Fruit fly (Drosophila melanogaster) whole organism, embryonic: Measurements from ENCODE around the gene Taf2.

Experiments used
- Antp ChIP-seq: fragments of 200-800 bp; sonication (Bioruptor generic); optimal IDR thresholded peaks from 3 replicates; lab custom pipeline; 2016; ENCODE audit warnings: missing biosample characterization, missing genetic modification characterization
- C15 ChIP-seq: fragments of 200-800 bp; sonication (Bioruptor generic); IDR thresholded peaks from 3 replicates; pipeline ENCODE4 v1.3.6; 2022; ENCODE audit warnings: missing biosample characterization, missing genetic modification characterization
- CG10959 ChIP-seq: fragments of 200-800 bp; sonication (Bioruptor generic); IDR thresholded peaks from 2 replicates; pipeline ENCODE4 v1.3.6; 2022; ENCODE audit warnings: missing biosample characterization, missing genetic modification characterization
- CG12104 ChIP-seq: fragments of 200-800 bp; sonication (Bioruptor generic); optimal IDR thresholded peaks from 3 replicates; lab custom pipeline; 2016; ENCODE audit warnings: missing biosample characterization, missing genetic modification characterization
- CG12236 ChIP-seq: fragments of 200-800 bp; sonication (Bioruptor generic); optimal IDR thresholded peaks from 2 replicates; lab custom pipeline; 2016; ENCODE audit warnings: missing biosample characterization, missing genetic modification characterization
- CG12769 ChIP-seq: fragments of 200-800 bp; sonication (Bioruptor generic); optimal IDR thresholded peaks from 2 replicates; lab custom pipeline; 2019; ENCODE audit warnings: missing biosample characterization, mild to moderate bottlenecking, missing genetic modification characterization, moderate library complexity
- CG13123 ChIP-seq: fragments of 200-800 bp; sonication (Bioruptor generic); optimal IDR thresholded peaks from 2 replicates; lab custom pipeline; 2016; ENCODE audit warnings: missing biosample characterization, missing genetic modification characterization
- CG15269 ChIP-seq: fragments of 200-800 bp; sonication (Bioruptor generic); optimal IDR thresholded peaks from 2 replicates; lab custom pipeline; 2018; ENCODE audit warnings: missing biosample characterization, mild to moderate bottlenecking, missing genetic modification characterization, moderate library complexity
- CG15514 ChIP-seq: fragments of 200-800 bp; sonication (Bioruptor generic); optimal IDR thresholded peaks from 3 replicates; lab custom pipeline; 2017; ENCODE audit warnings: missing biosample characterization, missing genetic modification characterization, mild to moderate bottlenecking, moderate library complexity, missing genetic modification reagents
- CG17385 ChIP-seq: fragments of 200-800 bp; sonication (Bioruptor generic); optimal IDR thresholded peaks from 3 replicates; lab custom pipeline; 2018; ENCODE audit warnings: missing biosample characterization, mild to moderate bottlenecking, missing genetic modification characterization
- CG30020 ChIP-seq: fragments of 200-800 bp; optimal IDR thresholded peaks from 2 replicates; lab custom pipeline; 2019; ENCODE audit warnings: missing biosample characterization, mild to moderate bottlenecking, missing genetic modification characterization, moderate library complexity
- CG31388 ChIP-seq: fragments of 200-800 bp; sonication (Bioruptor generic); optimal IDR thresholded peaks from 2 replicates; lab custom pipeline; 2016; ENCODE audit warnings: missing biosample characterization, missing genetic modification characterization
- CG3163 ChIP-seq: fragments of 200-800 bp; sonication (Bioruptor generic); optimal IDR thresholded peaks from 3 replicates; lab custom pipeline; 2016; ENCODE audit warnings: missing biosample characterization, missing genetic modification characterization
- CG32772 ChIP-seq: fragments of 200-800 bp; sonication (Bioruptor generic); IDR thresholded peaks from 2 replicates; pipeline ENCODE4 v1.3.6; 2022; ENCODE audit warnings: missing biosample characterization, missing genetic modification characterization
- CG4328 ChIP-seq: fragments of 200-800 bp; sonication (Bioruptor generic); optimal IDR thresholded peaks from 3 replicates; lab custom pipeline; 2017; ENCODE audit warnings: missing biosample characterization, missing genetic modification reagents, missing genetic modification characterization
- CG4730 ChIP-seq: fragments of 200-800 bp; sonication (Bioruptor generic); IDR thresholded peaks from 2 replicates; pipeline ENCODE4 v1.3.6; 2022; ENCODE audit warnings: missing biosample characterization, missing genetic modification characterization
- CG5953 ChIP-seq: fragments of 200-800 bp; sonication (Bioruptor generic); IDR thresholded peaks from 2 replicates; pipeline ENCODE4 v1.3.6; 2022; ENCODE audit warnings: missing biosample characterization, missing genetic modification characterization
- CG6689 ChIP-seq: fragments of 200-800 bp; sonication (Bioruptor generic); IDR thresholded peaks from 2 replicates; pipeline ENCODE4 v1.3.6; 2022; ENCODE audit warnings: missing biosample characterization, missing genetic modification characterization
- CG7839 ChIP-seq: fragments of 200-800 bp; sonication (Bioruptor generic); optimal IDR thresholded peaks from 3 replicates; lab custom pipeline; 2018; ENCODE audit warnings: missing biosample characterization, mild to moderate bottlenecking, missing genetic modification characterization, moderate library complexity
- CG7987 ChIP-seq: fragments of 200-800 bp; sonication (Bioruptor generic); optimal IDR thresholded peaks from 2 replicates; lab custom pipeline; 2018; ENCODE audit warnings: missing biosample characterization, mild to moderate bottlenecking, missing genetic modification characterization, moderate library complexity
- CG8290 ChIP-seq, 3 experiments: fragments of 200-800 bp; sonication (Bioruptor generic); optimal IDR thresholded peaks; 2 replicates each; lab custom pipeline; 2016 to 2019; ENCODE audit warnings: missing biosample characterization in 3 of 3, missing genetic modification characterization in 3 of 3, mild to moderate bottlenecking in 2 of 3, moderate library complexity in 1 of 3
- CG9797 ChIP-seq: fragments of 200-800 bp; sonication (Bioruptor generic); optimal IDR thresholded peaks from 3 replicates; lab custom pipeline; 2018; ENCODE audit warnings: missing biosample characterization, mild to moderate bottlenecking, missing genetic modification characterization
- CTCF ChIP-seq: fragments of 200-800 bp; sonication (Bioruptor generic); optimal IDR thresholded peaks from 2 replicates; lab custom pipeline; 2017; ENCODE audit warnings: missing biosample characterization, mild to moderate bottlenecking, missing genetic modification characterization, moderate library complexity
- Camta ChIP-seq: fragments of 200-800 bp; sonication (Bioruptor generic); optimal IDR thresholded peaks from 2 replicates; lab custom pipeline; 2016; ENCODE audit warnings: missing biosample characterization, missing genetic modification characterization
- HLHmδ ChIP-seq: fragments of 200-800 bp; sonication (Bioruptor generic); optimal IDR thresholded peaks from 2 replicates; lab custom pipeline; 2018; ENCODE audit warnings: missing biosample characterization, mild to moderate bottlenecking, missing genetic modification characterization, moderate library complexity
- HmgZ ChIP-seq: fragments of 200-800 bp; sonication (Bioruptor generic); optimal IDR thresholded peaks from 2 replicates; lab custom pipeline; 2018; ENCODE audit warnings: missing biosample characterization, mild to moderate bottlenecking, missing genetic modification characterization
- Hsf ChIP-seq: fragments of 200-800 bp; sonication (Bioruptor generic); optimal IDR thresholded peaks from 3 replicates; lab custom pipeline; 2016; ENCODE audit warnings: missing biosample characterization, missing genetic modification characterization
- NK7.1 ChIP-seq: fragments of 200-800 bp; sonication (Bioruptor generic); optimal IDR thresholded peaks from 3 replicates; lab custom pipeline; 2016; ENCODE audit warnings: missing biosample characterization, missing genetic modification characterization
- Scr ChIP-seq: fragments of 200-800 bp; sonication (Bioruptor generic); IDR thresholded peaks from 2 replicates; pipeline ENCODE4 v1.3.6; 2022; ENCODE audit warnings: missing biosample characterization, missing genetic modification characterization; ENCODE audit not compliant: partially characterized antibody
- Sry-δ ChIP-seq: fragments of 200-800 bp; sonication (Bioruptor generic); optimal IDR thresholded peaks from 2 replicates; lab custom pipeline; 2016; ENCODE audit warnings: missing biosample characterization, missing genetic modification characterization
- Stat92E ChIP-seq, 3 experiments: fragments of >200 bp in 2 of 3; fragments of 200-800 bp in 1 of 3; sonication (Bioruptor generic) in 1 of 3; optimal IDR thresholded peaks; 2 replicates each; lab custom pipeline; 2017 to 2019; ENCODE audit warnings: missing biosample characterization in 3 of 3, missing genetic modification characterization in 3 of 3, mild to moderate bottlenecking in 1 of 3, moderate library complexity in 1 of 3
- Trl ChIP-seq, 3 experiments: fragments of >200 bp in 2 of 3; fragments of 200-800 bp in 1 of 3; sonication (Bioruptor generic) in 1 of 3; optimal IDR thresholded peaks; 2 replicates in 1 of 3; 3 replicates in 2 of 3; lab custom pipeline; 2016 to 2017; ENCODE audit warnings: missing biosample characterization in 1 of 3, missing genetic modification characterization in 1 of 3
- ash1 ChIP-seq: fragments of 200-800 bp; sonication (Bioruptor generic); optimal IDR thresholded peaks from 2 replicates; lab custom pipeline; 2018; ENCODE audit warnings: missing biosample characterization, mild to moderate bottlenecking, missing genetic modification characterization
- bbx ChIP-seq: fragments of 200-800 bp; sonication (Bioruptor generic); IDR thresholded peaks from 2 replicates; pipeline ENCODE4 v1.3.6; 2022; ENCODE audit warnings: missing biosample characterization, missing genetic modification characterization; ENCODE audit not compliant: partially characterized antibody
- btn ChIP-seq: fragments of 200-800 bp; sonication (Bioruptor generic); optimal IDR thresholded peaks from 2 replicates; lab custom pipeline; 2016; ENCODE audit warnings: missing biosample characterization, missing genetic modification characterization
- dimm ChIP-seq: fragments of 200-800 bp; sonication (Bioruptor generic); IDR thresholded peaks from 2 replicates; pipeline ENCODE4 v1.3.6; 2022; ENCODE audit warnings: missing biosample characterization, missing genetic modification characterization
- eyg ChIP-seq: fragments of 200-800 bp; sonication (Bioruptor generic); optimal IDR thresholded peaks from 3 replicates; lab custom pipeline; 2016; ENCODE audit warnings: missing biosample characterization, missing genetic modification characterization
- gem ChIP-seq: fragments of 200-800 bp; sonication (Bioruptor generic); optimal IDR thresholded peaks from 2 replicates; lab custom pipeline; 2019; ENCODE audit warnings: missing biosample characterization, mild to moderate bottlenecking, missing genetic modification characterization, moderate library complexity
- gro ChIP-seq: fragments of 200-800 bp; sonication (Bioruptor generic); optimal IDR thresholded peaks from 2 replicates; lab custom pipeline; 2016; ENCODE audit warnings: missing biosample characterization, missing genetic modification characterization
- gsb ChIP-seq: fragments of 200-800 bp; sonication (Bioruptor generic); IDR thresholded peaks from 2 replicates; pipeline ENCODE4 v1.3.6; 2022; ENCODE audit warnings: missing biosample characterization, missing genetic modification characterization
- lilli ChIP-seq: fragments of 200-800 bp; sonication (Bioruptor generic); optimal IDR thresholded peaks from 3 replicates; lab custom pipeline; 2016; ENCODE audit warnings: missing biosample characterization, missing genetic modification characterization
- nerfin-2 ChIP-seq: fragments of 200-800 bp; sonication (Bioruptor generic); IDR thresholded peaks from 2 replicates; pipeline ENCODE4 v1.3.6; 2022; ENCODE audit warnings: missing biosample characterization, missing genetic modification characterization; ENCODE audit not compliant: partially characterized antibody
- salm ChIP-seq: fragments of 200-800 bp; sonication (Bioruptor generic); optimal IDR thresholded peaks from 2 replicates; lab custom pipeline; 2018; ENCODE audit warnings: missing biosample characterization, mild to moderate bottlenecking, missing genetic modification characterization
- sd ChIP-seq: fragments of 200-800 bp; sonication (Bioruptor generic); optimal IDR thresholded peaks from 3 replicates; lab custom pipeline; 2018; ENCODE audit warnings: missing biosample characterization, mild to moderate bottlenecking, missing genetic modification characterization, moderate library complexity
- sens ChIP-seq: fragments of 200-800 bp; sonication (Bioruptor generic); peaks from one replicate; lab custom pipeline; 2016; ENCODE audit warnings: missing biosample characterization, missing genetic modification characterization
- sr ChIP-seq: fragments of 200-800 bp; sonication (Bioruptor generic); IDR thresholded peaks from 3 replicates; pipeline ENCODE4 v1.3.6; 2022; ENCODE audit warnings: missing biosample characterization, missing genetic modification characterization
- stc ChIP-seq: fragments of 200-800 bp; sonication (Bioruptor generic); IDR thresholded peaks from 2 replicates; pipeline ENCODE4 v1.3.6; 2022; ENCODE audit warnings: missing biosample characterization, missing genetic modification characterization
- toy ChIP-seq: fragments of 200-800 bp; sonication (Bioruptor generic); IDR thresholded peaks from 2 replicates; pipeline ENCODE4 v1.3.6; 2022; ENCODE audit warnings: missing biosample characterization, missing genetic modification characterization

Taf2 gene

DNA sequence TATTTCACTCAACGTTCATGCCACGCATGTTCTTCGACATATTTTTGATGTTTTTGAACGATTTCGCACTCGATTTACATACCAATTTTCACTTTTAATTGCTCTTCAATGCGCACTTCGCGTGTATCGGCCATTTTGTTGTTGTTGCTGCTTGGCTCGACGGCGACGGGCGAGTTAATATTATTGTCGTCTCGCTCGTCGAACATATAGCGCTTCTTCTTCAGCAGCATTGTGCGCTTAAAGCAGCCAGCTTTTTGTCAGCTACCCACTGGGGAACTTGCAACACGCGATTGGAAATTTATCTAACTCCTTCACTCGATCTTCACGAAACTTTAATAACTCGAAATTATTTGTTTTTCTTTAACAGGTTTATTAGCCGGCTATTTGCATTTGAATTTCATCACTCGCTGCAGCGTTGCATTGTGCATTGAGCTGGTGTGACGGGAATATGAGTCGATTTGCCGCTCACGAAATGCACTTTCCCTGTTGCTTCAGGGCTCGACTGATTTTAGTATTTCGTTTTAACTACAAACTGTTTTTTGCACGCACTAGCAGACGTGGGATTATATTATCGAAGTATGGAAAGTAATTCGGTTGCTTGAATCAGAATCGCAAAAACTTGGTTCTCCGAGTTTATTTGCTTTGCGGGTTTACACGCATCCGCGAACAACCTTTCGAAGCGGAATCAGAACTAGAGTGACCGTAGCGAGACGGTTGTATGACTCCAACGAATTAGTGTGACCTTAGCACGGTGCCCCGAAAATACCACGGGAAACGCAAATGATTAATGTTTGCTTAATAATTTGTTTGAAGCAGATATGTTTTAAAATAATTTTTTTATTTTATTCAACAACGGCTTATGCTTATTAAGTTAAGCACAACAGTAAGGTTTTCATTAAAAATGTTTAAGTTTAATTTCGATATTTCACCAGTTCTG is 33.6 kb downstream of the Taf2 start, which contains the start of gene RasGAP1 (continued):
- TF ChIP-seq CG15269 (tag; lab: Kevin White, UChicago): peak; percentile 22
- TF ChIP-seq ash1: no peak
- peak; percentile 36 for TF ChIP-seq Sry-δ (GFP tag; lab: Kevin White, UChicago)
- no peak for TF ChIP-seq gem (tag; lab: Kevin White, UChicago)
- TF ChIP-seq CG8290 (GFP tag; optimal IDR thresholded peaks at IDR 0.05; lab: Kevin White, UChicago): no peak
- peak; percentile 37 to 59 for TF ChIP-seq CG8290 (tag; optimal IDR thresholded peaks at IDR 0.05; lab: Kevin White, UChicago)
- TF ChIP-seq CG12236 (GFP tag; lab: Kevin White, UChicago): no peak
- TF ChIP-seq lilli (GFP tag; lab: Kevin White, UChicago): no peak
- TF ChIP-seq NK7.1 (GFP tag; lab: Kevin White, UChicago): no peak
- TF ChIP-seq Hsf (GFP tag; lab: Kevin White, UChicago): no peak
- peak; percentile 54; the same call in 1 of the 2 replicates for TF ChIP-seq bbx (GFP tag; lab: Robert Waterston, UW)
- TF ChIP-seq CG4730: no peak
- no peak for TF ChIP-seq CG10959 (GFP tag; lab: Robert Waterston, UW)
- TF ChIP-seq CG9797 (GFP tag; lab: Kevin White, UChicago): peak; percentile 85
- no peak for TF ChIP-seq gsb (GFP tag; lab: Robert Waterston, UW)
- no peak for TF ChIP-seq toy (GFP tag; lab: Robert Waterston, UW)
- peak; percentile 5 for TF ChIP-seq CTCF (GFP tag; lab: Kevin White, UChicago)
- TF ChIP-seq eyg: no peak
- no peak for TF ChIP-seq CG13123 (GFP tag; lab: Kevin White, UChicago)
- no peak for TF ChIP-seq sd (tag; lab: Kevin White, UChicago)
- peak; percentile 33 for TF ChIP-seq gro (GFP tag; lab: Kevin White, UChicago)
- no peak for TF ChIP-seq dimm
- no peak for TF ChIP-seq CG7839 (tag; lab: Kevin White, UChicago)
- peak; percentile 66 for TF ChIP-seq sens (GFP tag; lab: Kevin White, UChicago)
- TF ChIP-seq HmgZ (tag; lab: Kevin White, UChicago): no peak
- no peak for TF ChIP-seq CG4328 (GFP tag; lab: Kevin White, UChicago)
- no peak for TF ChIP-seq CG7987 (GFP tag; lab: Kevin White, UChicago)
- TF ChIP-seq Camta (GFP tag; lab: Kevin White, UChicago): no peak
- TF ChIP-seq salm (tag; lab: Kevin White, UChicago): no peak
- peak; percentile 20 for TF ChIP-seq CG30020 (tag; lab: Kevin White, UChicago)
- TF ChIP-seq CG12104: no peak
- 0 out of 3 replicates have a peak, but pooled peaks have one; percentile 16 for TF ChIP-seq sr (GFP tag; lab: Robert Waterston, UW)
- TF ChIP-seq CG6689 (GFP tag; lab: Robert Waterston, UW): 0 out of 2 replicates have a peak, but pooled peaks have one; percentile 5
- TF ChIP-seq CG3163 (GFP tag; lab: Kevin White, UChicago): no peak
- TF ChIP-seq CG5953 (GFP tag; lab: Robert Waterston, UW): no peak
- no peak for TF ChIP-seq nerfin-2 (GFP tag; lab: Robert Waterston, UW)
- TF ChIP-seq Stat92E (GFP tag; optimal IDR thresholded peaks at IDR 0.05; lab: Kevin White, UChicago): no peak
- peak; percentile 47 for TF ChIP-seq HLHmδ (GFP tag; lab: Kevin White, UChicago)
- TF ChIP-seq Trl (optimal IDR thresholded peaks at IDR 0.05; lab: Kevin White, UChicago): no peak
- no peak for TF ChIP-seq Trl (GFP tag; optimal IDR thresholded peaks at IDR 0.05; lab: Kevin White, UChicago)
- no peak for TF ChIP-seq C15 (GFP tag; lab: Robert Waterston, UW)
- 0 out of 2 replicates have a peak, but pooled peaks have one; percentile 6 for TF ChIP-seq CG32772 (GFP tag; lab: Robert Waterston, UW)
- TF ChIP-seq Antp (GFP tag; lab: Kevin White, UChicago): no peak
- TF ChIP-seq Scr: 0 out of 2 replicates have a peak, but pooled peaks have one; percentile 36
- TF ChIP-seq CG17385: peak; percentile 83
- peak; percentile 27 for TF ChIP-seq CG12769 (tag; lab: Kevin White, UChicago)
- TF ChIP-seq btn: no peak
- TF ChIP-seq CG31388 (GFP tag; lab: Kevin White, UChicago): no peak
- TF ChIP-seq stc: no peak
- peak; percentile 65 for TF ChIP-seq CG15514 (GFP tag; lab: Kevin White, UChicago)
